Worm (Caenorhabditis elegans) whole organism, midembryonic: Measurements from ENCODE around the gene F52E1.5.
"Not testable (repeated sequence)": the region's sequence is repeated elsewhere in the genome, so short reads cannot be mapped to it uniquely, and the experiment has no call there.

Experiments
- T22C8.4 ChIP-seq: fragments of 200-800 bp; sonication (Bioruptor generic); IDR thresholded peaks from 2 replicates; pipeline ENCODE4 v1.3.6; 2022; ENCODE audit warnings: missing genetic modification characterization, missing compliant biosample characterization
- cog-1 ChIP-seq: sonication (generic microtip); optimal IDR thresholded peaks from 2 replicates; lab custom pipeline; 2016; ENCODE audit warnings: missing genetic modification characterization, missing compliant biosample characterization
- flt-1 ChIP-seq: fragments of 200-800 bp; sonication (Bioruptor generic); IDR thresholded peaks from 2 replicates; pipeline ENCODE4 v1.3.6; 2022; ENCODE audit warnings: missing genetic modification characterization, missing compliant biosample characterization
- klf-2 ChIP-seq: fragments of 200-800 bp; sonication (Bioruptor generic); conservative IDR thresholded peaks from 2 replicates; pipeline ENCODE4 v1.3.6; 2022; ENCODE audit warnings: missing genetic modification reagents, missing genetic modification characterization, missing compliant biosample characterization
- med-1 ChIP-seq: sonication (generic microtip); optimal IDR thresholded peaks from 2 replicates; lab custom pipeline; 2017; ENCODE audit warnings: missing genetic modification characterization, mild to moderate bottlenecking, missing compliant biosample characterization, antibody characterized with exemption, missing genetic modification reagents; ENCODE audit not compliant: insufficient read depth
- ref-1 ChIP-seq: fragments of 200-800 bp; sonication (Bioruptor generic); conservative IDR thresholded peaks from 2 replicates; pipeline ENCODE4 v1.3.6; 2022; ENCODE audit warnings: missing genetic modification reagents, missing genetic modification characterization, missing compliant biosample characterization
- tab-1 ChIP-seq: fragments of 200-800 bp; sonication (Bioruptor generic); IDR thresholded peaks from 2 replicates; pipeline ENCODE4 v1.3.6; 2022; ENCODE audit warnings: missing genetic modification characterization, missing compliant biosample characterization
- ztf-23 ChIP-seq: fragments of 200-800 bp; sonication (Bioruptor generic); IDR thresholded peaks from 2 replicates; pipeline ENCODE4 v1.3.6; 2022; ENCODE audit warnings: missing genetic modification reagents, missing genetic modification characterization, missing compliant biosample characterization
- ztf-29 ChIP-seq: fragments of 200-800 bp; sonication (Bioruptor generic); IDR thresholded peaks from 2 replicates; pipeline ENCODE4 v1.3.6; 2022; ENCODE audit warnings: missing genetic modification reagents, missing genetic modification characterization, missing compliant biosample characterization

Gene F52E1.5

DNA sequence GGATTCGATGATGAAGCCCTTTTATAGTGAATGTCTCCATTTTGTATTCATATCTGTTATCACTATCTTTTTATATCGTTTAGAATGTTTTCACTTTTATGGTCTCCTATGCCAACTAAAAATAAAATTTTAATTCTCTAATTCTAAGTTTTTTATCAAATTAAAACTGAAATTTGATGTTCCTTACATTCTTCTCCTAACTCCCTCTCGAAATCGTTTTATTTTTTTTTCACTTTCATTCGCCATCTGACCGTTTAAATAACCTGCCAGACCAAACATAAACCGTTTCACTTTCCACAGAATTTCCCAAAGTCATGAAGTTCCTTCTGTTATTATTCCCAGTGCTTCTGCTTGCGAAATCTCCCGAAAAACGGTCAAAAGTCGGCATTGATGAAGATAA lies at the start of gene F52E1.5:
TSS of gene F52E1.5 (plus strand) at position 301 of the 400 bp plus-strand sequence.
- TF ChIP-seq cog-1 (tag; lab: Kevin White, UChicago) (no peak), klf-2 (GFP tag; lab: Robert Waterston, UW) (no peak), ztf-23 (GFP tag; lab: Robert Waterston, UW) (no peak), tab-1 (GFP tag; lab: Robert Waterston, UW) (no peak), ztf-29 (no peak), med-1 (GFP tag; lab: Kevin White, UChicago) (no peak), T22C8.4 (no peak), ref-1 (no peak), flt-1 (no peak)

ce11 chrV:8334360-8334759 lies 44.9 kb upstream of the F52E1.5 start, which contains the start of gene tmd-2:
Gene tmd-2 (plus strand): TSS chrV:8334660.
- TF ChIP-seq ref-1 (no peak), ztf-29 (no peak), med-1 (GFP tag; lab: Kevin White, UChicago) (no peak), T22C8.4 (no peak), tab-1 (GFP tag; lab: Robert Waterston, UW) (no peak), ztf-23 (GFP tag; lab: Robert Waterston, UW) (no peak), klf-2 (GFP tag; lab: Robert Waterston, UW) (no peak), flt-1 (no peak), cog-1 (tag; lab: Kevin White, UChicago) (no peak)

DNA sequence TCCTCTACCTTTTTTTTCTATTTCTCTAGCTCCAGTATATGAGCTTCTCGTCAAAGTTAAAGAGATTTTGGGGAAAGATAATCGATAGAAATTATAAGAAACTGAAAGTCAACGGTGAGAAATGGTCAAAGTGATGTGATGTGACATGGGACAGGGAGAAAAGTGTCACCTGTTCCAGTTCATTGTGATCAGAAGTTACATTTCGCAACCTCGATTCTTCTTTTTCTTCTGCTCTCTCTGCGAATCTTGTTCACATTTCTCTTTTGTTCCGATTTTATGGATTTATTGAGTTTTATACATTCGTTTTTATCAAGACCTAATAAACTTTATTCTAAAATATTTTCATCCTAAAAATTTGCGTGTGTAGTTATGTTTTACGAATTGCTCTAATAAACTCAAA lies 43.7 kb upstream of the F52E1.5 start:
- no peak for TF ChIP-seq cog-1 (tag; lab: Kevin White, UChicago)
- no peak for TF ChIP-seq ztf-29
- TF ChIP-seq klf-2 (GFP tag; lab: Robert Waterston, UW), result no peak
- no peak for TF ChIP-seq flt-1
- TF ChIP-seq ref-1, result no peak
- no peak for TF ChIP-seq ztf-23 (GFP tag; lab: Robert Waterston, UW)
- no peak for TF ChIP-seq T22C8.4

ce11 chrV:8340924-8341323 lies 38.4 kb upstream of the F52E1.5 start, which contains the start of gene C08D8.7:
Gene C08D8.7 (plus strand): TSS chrV:8341224.
- TF ChIP-seq T22C8.4; med-1 (GFP tag; lab: Kevin White, UChicago); ztf-23 (GFP tag; lab: Robert Waterston, UW): not testable (repeated sequence)

- no peak for TF ChIP-seq T22C8.4
- TF ChIP-seq flt-1, result no peak
- TF ChIP-seq klf-2 (GFP tag; lab: Robert Waterston, UW), result no peak
- TF ChIP-seq cog-1 (tag; lab: Kevin White, UChicago), result no peak
- TF ChIP-seq ref-1, result no peak
- no peak for TF ChIP-seq med-1 (GFP tag; lab: Kevin White, UChicago)
- TF ChIP-seq ztf-23 (GFP tag; lab: Robert Waterston, UW), result no peak
- TF ChIP-seq ztf-29, result no peak
- no peak for TF ChIP-seq tab-1 (GFP tag; lab: Robert Waterston, UW)
Observed at ce11 chrV:8342416-8342815, 36.9 kb upstream of the F52E1.5 start.

ce11 chrV:8345436-8345835 lies 33.9 kb upstream of the F52E1.5 start, which contains the start of gene C08D8.1:
Gene C08D8.1 (plus strand): TSS chrV:8345759.
- no peak for TF ChIP-seq med-1 (GFP tag; lab: Kevin White, UChicago)
- TF ChIP-seq tab-1 (GFP tag; lab: Robert Waterston, UW), result no peak
- TF ChIP-seq T22C8.4, result no peak
- TF ChIP-seq ztf-29, result no peak
- TF ChIP-seq ztf-23 (GFP tag; lab: Robert Waterston, UW), result no peak
- no peak for TF ChIP-seq flt-1
- TF ChIP-seq cog-1 (tag; lab: Kevin White, UChicago), result no peak
- TF ChIP-seq klf-2 (GFP tag; lab: Robert Waterston, UW), result no peak
- TF ChIP-seq ref-1, result no peak

DNA sequence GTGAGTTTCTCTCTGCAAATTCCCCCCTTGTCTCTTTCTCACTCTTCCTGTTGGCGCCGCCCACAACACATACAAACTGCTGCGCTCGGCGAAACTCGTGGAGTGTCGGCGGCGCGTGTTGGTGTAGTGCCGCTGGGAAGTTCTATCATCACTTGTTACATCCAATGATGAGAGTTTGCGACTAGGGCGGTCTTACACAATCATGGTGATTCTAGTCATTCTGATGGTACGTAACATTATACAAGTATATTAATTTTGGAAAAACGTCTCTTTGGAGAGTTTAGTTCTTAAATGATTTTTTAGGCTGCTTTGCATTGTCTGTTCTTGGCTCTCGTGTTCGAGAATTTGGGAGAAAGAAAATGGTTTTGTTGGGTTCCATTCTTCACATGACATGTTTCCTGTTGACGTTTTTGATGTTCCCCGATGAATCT lies 30.3 kb upstream of the F52E1.5 start:
- TF ChIP-seq ztf-23 (GFP tag; lab: Robert Waterston, UW), result peak; percentile 65; the same call in 1 of the 2 replicates
- TF ChIP-seq ztf-29, result no peak
- no peak for TF ChIP-seq ref-1
- no peak for TF ChIP-seq klf-2 (GFP tag; lab: Robert Waterston, UW)
- no peak for TF ChIP-seq T22C8.4
- TF ChIP-seq cog-1 (tag; lab: Kevin White, UChicago), result peak; percentile 72
- TF ChIP-seq flt-1, result peak; percentile 48; the same call in 1 of the 2 replicates
- no peak for TF ChIP-seq tab-1 (GFP tag; lab: Robert Waterston, UW)

DNA sequence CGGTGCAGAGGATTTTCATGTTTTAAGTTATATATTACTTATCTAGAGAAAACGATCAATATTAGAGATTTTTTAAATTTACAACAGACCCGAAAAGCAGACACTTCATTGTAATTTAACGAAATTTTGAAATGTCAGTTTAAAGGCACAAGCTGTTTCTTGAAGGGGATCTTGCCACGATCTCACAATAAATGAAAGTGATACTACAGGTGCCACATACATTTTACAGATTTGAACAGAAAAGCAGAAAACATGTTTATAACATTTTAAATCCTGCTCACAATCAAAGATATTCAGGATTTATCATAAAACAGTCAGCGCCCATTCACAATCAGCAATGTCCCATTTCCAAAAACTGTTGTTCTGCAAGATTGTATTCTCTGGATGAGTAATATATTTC lies 29.4 kb upstream of the F52E1.5 start:
- TF ChIP-seq klf-2 (GFP tag; lab: Robert Waterston, UW) (no peak), cog-1 (tag; lab: Kevin White, UChicago) (no peak), tab-1 (GFP tag; lab: Robert Waterston, UW) (no peak), ztf-23 (GFP tag; lab: Robert Waterston, UW) (no peak), med-1 (GFP tag; lab: Kevin White, UChicago) (no peak), ztf-29 (no peak), T22C8.4 (no peak), flt-1 (no peak), ref-1 (no peak)

ce11 chrV:8351371-8351770 lies 27.9 kb upstream of the F52E1.5 start, which contains the start of gene srsx-22:
Gene srsx-22 (plus strand): TSS chrV:8351671.
- TF ChIP-seq flt-1, result no peak
- no peak for TF ChIP-seq klf-2 (GFP tag; lab: Robert Waterston, UW)
- TF ChIP-seq tab-1 (GFP tag; lab: Robert Waterston, UW), result no peak
- TF ChIP-seq ztf-23 (GFP tag; lab: Robert Waterston, UW), result no peak
- no peak for TF ChIP-seq T22C8.4
- no peak for TF ChIP-seq ref-1
- TF ChIP-seq ztf-29, result no peak
- no peak for TF ChIP-seq cog-1 (tag; lab: Kevin White, UChicago)
- no peak for TF ChIP-seq med-1 (GFP tag; lab: Kevin White, UChicago)

- TF ChIP-seq tab-1 (GFP tag; lab: Robert Waterston, UW) (no peak), T22C8.4 (no peak), klf-2 (GFP tag; lab: Robert Waterston, UW) (no peak), ref-1 (no peak), cog-1 (tag; lab: Kevin White, UChicago) (no peak), med-1 (GFP tag; lab: Kevin White, UChicago) (no peak), ztf-23 (GFP tag; lab: Robert Waterston, UW) (no peak), flt-1 (no peak), ztf-29 (no peak)
Observed at ce11 chrV:8355435-8356212, 23.7 kb upstream of the F52E1.5 start, which contains the start of gene mom-2. Gene mom-2 (plus strand): TSS chrV:8355988.
